Worm (Caenorhabditis elegans) whole organism, young adult: ENCODE measurements around the gene E02C12.6.

ENCODE experiments used
- B0019.2 ChIP-seq: fragments of 200-800 bp; sonication (Bioruptor generic); conservative IDR thresholded peaks from 2 replicates; pipeline ENCODE4 v1.3.6; 2022; ENCODE audit warnings: missing genetic modification reagents, missing genetic modification characterization, missing compliant biosample characterization
- B0035.1 ChIP-seq: sonication (generic microtip); optimal IDR thresholded peaks from 2 replicates; lab custom pipeline; 2016; ENCODE audit warnings: missing genetic modification characterization, mild to moderate bottlenecking, missing compliant biosample characterization, missing genotype, missing genetic modification reagents
- B0336.3 ChIP-seq: fragments of 200-800 bp; sonication (Bioruptor generic); IDR thresholded peaks from 2 replicates; pipeline ENCODE4 v1.3.6; 2022; ENCODE audit warnings: missing genetic modification characterization, missing compliant biosample characterization
- C06A6.2 ChIP-seq: fragments of 200-800 bp; sonication (Bioruptor generic); conservative IDR thresholded peaks from 2 replicates; pipeline ENCODE4 v1.3.6; 2022; ENCODE audit warnings: missing genetic modification characterization, missing compliant biosample characterization
- F33H1.4 ChIP-seq: fragments of 200-800 bp; sonication (Bioruptor generic); IDR thresholded peaks from 2 replicates; pipeline ENCODE4 v1.3.6; 2022; ENCODE audit warnings: missing genetic modification reagents, missing genetic modification characterization, missing compliant biosample characterization
- F39B2.1 ChIP-seq: fragments of 200-800 bp; sonication (Bioruptor generic); IDR thresholded peaks from 2 replicates; pipeline ENCODE4 v1.3.6; 2022; ENCODE audit warnings: missing genetic modification reagents, missing genetic modification characterization, missing compliant biosample characterization
- F49E8.2 ChIP-seq: sonication (generic microtip); optimal IDR thresholded peaks from 3 replicates; lab custom pipeline; 2017; ENCODE audit warnings: missing genetic modification characterization, mild to moderate bottlenecking, missing compliant biosample characterization, antibody characterized with exemption, moderate library complexity; ENCODE audit not compliant: insufficient read depth
- F57C9.4 ChIP-seq: sonication (generic microtip); optimal IDR thresholded peaks from 2 replicates; lab custom pipeline; 2017; ENCODE audit warnings: mild to moderate bottlenecking, missing genetic modification characterization, missing compliant biosample characterization
- K11D2.4 ChIP-seq: fragments of 200-800 bp; sonication (Bioruptor generic); IDR thresholded peaks from 2 replicates; pipeline ENCODE4 v1.3.6; 2022; ENCODE audit warnings: missing genetic modification reagents, missing genetic modification characterization, missing compliant biosample characterization
- T26A5.8 ChIP-seq: sonication (generic microtip); optimal IDR thresholded peaks from 2 replicates; lab custom pipeline; 2016; ENCODE audit warnings: missing genetic modification characterization, missing compliant biosample characterization
- Y53G8AR.9 ChIP-seq: fragments of 200-800 bp; sonication (Bioruptor generic); conservative IDR thresholded peaks from 2 replicates; pipeline ENCODE4 v1.3.6; 2022; ENCODE audit warnings: missing genetic modification reagents, missing genetic modification characterization, missing compliant biosample characterization
- Y67H2A.10 ChIP-seq: fragments of 200-800 bp; sonication (Bioruptor generic); conservative IDR thresholded peaks from 2 replicates; pipeline ENCODE4 v1.3.6; 2022; ENCODE audit warnings: missing genetic modification reagents, missing genetic modification characterization, missing compliant biosample characterization
- Y79H2A.3 ChIP-seq: fragments of 200-800 bp; sonication (Bioruptor generic); conservative IDR thresholded peaks from 2 replicates; pipeline ENCODE4 v1.3.6; 2022; ENCODE audit warnings: missing genetic modification reagents, missing genetic modification characterization, missing compliant biosample characterization
- Y95B8A.8 ChIP-seq: fragments of 200-800 bp; sonication (Bioruptor generic); IDR thresholded peaks from 2 replicates; pipeline ENCODE4 v1.3.6; 2022; ENCODE audit warnings: missing genetic modification reagents, missing genetic modification characterization, missing compliant biosample characterization
- ama-1 ChIP-seq, 3 experiments: fragments of 150-350 bp in 1 of 3; sonication (generic microtip) in 2 of 3; optimal IDR thresholded peaks; 2 replicates each; lab custom pipeline; 2014 to 2018; ENCODE audit warnings: missing biosample characterization in 2 of 3, missing genetic modification characterization in 2 of 3, missing genetic modification reagents in 2 of 3
- atf-7 ChIP-seq: sonication (generic microtip); optimal IDR thresholded peaks from 2 replicates; lab custom pipeline; 2017; ENCODE audit warnings: mild to moderate bottlenecking, missing genetic modification characterization, missing compliant biosample characterization
- attf-3 ChIP-seq: fragments of 200-800 bp; sonication (Bioruptor generic); conservative IDR thresholded peaks from 2 replicates; pipeline ENCODE4 v1.3.6; 2022; ENCODE audit warnings: missing genetic modification reagents, missing genetic modification characterization, missing compliant biosample characterization
- bed-1 ChIP-seq: fragments of 200-800 bp; sonication (Bioruptor generic); IDR thresholded peaks from 2 replicates; pipeline ENCODE4 v1.3.6; 2022; ENCODE audit warnings: missing genetic modification reagents, missing genetic modification characterization, missing compliant biosample characterization
- ceh-100 ChIP-seq: fragments of 200-800 bp; sonication (Bioruptor generic); IDR thresholded peaks from 2 replicates; pipeline ENCODE4 v1.3.6; 2022; ENCODE audit warnings: missing genetic modification reagents, missing genetic modification characterization, missing compliant biosample characterization
- ceh-27 ChIP-seq: fragments of 200-800 bp; sonication (Bioruptor generic); optimal IDR thresholded peaks from 2 replicates; lab custom pipeline; 2018; ENCODE audit warnings: mild to moderate bottlenecking, missing genetic modification characterization, moderate library complexity, missing compliant biosample characterization
- ceh-40 ChIP-seq: fragments of 200-800 bp; sonication (Bioruptor generic); IDR thresholded peaks from 2 replicates; pipeline ENCODE4 v1.3.6; 2022; ENCODE audit warnings: missing genetic modification characterization, missing compliant biosample characterization
- ceh-79 ChIP-seq: sonication (generic microtip); optimal IDR thresholded peaks from 2 replicates; lab custom pipeline; 2017; ENCODE audit warnings: mild to moderate bottlenecking, missing genetic modification characterization, missing compliant biosample characterization
- dpff-1 ChIP-seq: sonication (generic microtip); optimal IDR thresholded peaks from 2 replicates; lab custom pipeline; 2017; ENCODE audit warnings: mild to moderate bottlenecking, missing genetic modification characterization, missing compliant biosample characterization
- egl-18 ChIP-seq: fragments of 200-800 bp; sonication (Bioruptor generic); IDR thresholded peaks from 2 replicates; pipeline ENCODE4 v1.3.6; 2022; ENCODE audit warnings: missing genetic modification reagents, missing genetic modification characterization, missing compliant biosample characterization
- egl-44 ChIP-seq: fragments of 200-800 bp; sonication (Bioruptor generic); IDR thresholded peaks from 2 replicates; pipeline ENCODE4 v1.3.6; 2022; ENCODE audit warnings: missing genetic modification reagents, missing genetic modification characterization, missing compliant biosample characterization
- hmg-1.2 ChIP-seq: fragments of 200-800 bp; sonication (Bioruptor generic); IDR thresholded peaks from 2 replicates; pipeline ENCODE4 v1.3.6; 2022; ENCODE audit warnings: missing genetic modification reagents, missing genetic modification characterization, missing compliant biosample characterization
- hmg-20 ChIP-seq: fragments of 200-800 bp; sonication (Bioruptor generic); IDR thresholded peaks from 2 replicates; pipeline ENCODE4 v1.3.6; 2022; ENCODE audit warnings: missing genetic modification reagents, missing genetic modification characterization, missing compliant biosample characterization
- hsf-1 ChIP-seq: fragments of 200-800 bp; sonication (Bioruptor generic); IDR thresholded peaks from 2 replicates; pipeline ENCODE4 v1.3.6; 2022; ENCODE audit warnings: missing genetic modification reagents, missing genetic modification characterization, missing compliant biosample characterization
- let-607 ChIP-seq, 2 experiments: fragments of 200-800 bp in 1 of 2; sonication (Bioruptor generic) in 1 of 2; sonication (generic microtip) in 1 of 2; optimal IDR thresholded peaks; 2 replicates each; lab custom pipeline; 2016 to 2018; ENCODE audit warnings: mild to moderate bottlenecking in 2 of 2, missing compliant biosample characterization in 2 of 2, missing genetic modification characterization in 2 of 2, moderate library complexity in 2 of 2, missing genotype in 1 of 2
- lin-26 ChIP-seq: fragments of 200-800 bp; sonication (Bioruptor generic); IDR thresholded peaks from 2 replicates; pipeline ENCODE4 v1.3.6; 2022; ENCODE audit warnings: missing genetic modification reagents, missing genetic modification characterization, missing compliant biosample characterization
- lin-40 ChIP-seq: sonication (generic microtip); optimal IDR thresholded peaks from 2 replicates; lab custom pipeline; 2016; ENCODE audit warnings: missing genetic modification characterization, mild to moderate bottlenecking, missing compliant biosample characterization, missing genotype, missing genetic modification reagents
- madf-6 ChIP-seq: fragments of 200-800 bp; sonication (Bioruptor generic); IDR thresholded peaks from 2 replicates; pipeline ENCODE4 v1.3.6; 2022; ENCODE audit warnings: missing genetic modification reagents, missing genetic modification characterization, missing compliant biosample characterization
- mel-28 ChIP-seq: sonication (generic microtip); optimal IDR thresholded peaks from 2 replicates; lab custom pipeline; 2016; ENCODE audit warnings: borderline replicate concordance, mild to moderate bottlenecking, missing genetic modification characterization, missing compliant biosample characterization
- nfyb-1 ChIP-seq: fragments of 200-800 bp; sonication (Bioruptor generic); IDR thresholded peaks from 2 replicates; pipeline ENCODE4 v1.3.6; 2022; ENCODE audit warnings: missing genetic modification reagents, missing genetic modification characterization, missing compliant biosample characterization
- nhr-179 ChIP-seq: sonication (generic microtip); optimal IDR thresholded peaks from 2 replicates; lab custom pipeline; 2016; ENCODE audit warnings: mild to moderate bottlenecking, missing genetic modification characterization, missing compliant biosample characterization
- pbrm-1 ChIP-seq: fragments of 200-800 bp; sonication (Bioruptor generic); IDR thresholded peaks from 2 replicates; pipeline ENCODE4 v1.3.6; 2022; ENCODE audit warnings: missing genetic modification reagents, missing genetic modification characterization, missing compliant biosample characterization
- sdz-38 ChIP-seq: sonication (generic microtip); optimal IDR thresholded peaks from 2 replicates; lab custom pipeline; 2016; ENCODE audit warnings: missing genotype, missing genetic modification characterization, missing compliant biosample characterization
- sea-2 ChIP-seq: fragments of 200-800 bp; sonication (Bioruptor generic); IDR thresholded peaks from 2 replicates; pipeline ENCODE4 v1.3.6; 2022; ENCODE audit warnings: missing genetic modification characterization, missing compliant biosample characterization
- snpc-1.3 ChIP-seq: sonication (generic microtip); optimal IDR thresholded peaks from 2 replicates; lab custom pipeline; 2017; ENCODE audit warnings: missing genetic modification characterization, mild to moderate bottlenecking, missing compliant biosample characterization, antibody characterized with exemption, moderate library complexity, missing genotype, missing genetic modification reagents; ENCODE audit not compliant: insufficient read depth
- snpc-3.4 ChIP-seq: sonication (generic microtip); optimal IDR thresholded peaks from 2 replicates; lab custom pipeline; 2017; ENCODE audit warnings: missing genetic modification characterization, mild to moderate bottlenecking, missing compliant biosample characterization, antibody characterized with exemption, moderate library complexity, missing genotype, missing genetic modification reagents
- tbx-9 ChIP-seq: sonication (generic microtip); optimal IDR thresholded peaks from 2 replicates; lab custom pipeline; 2016; ENCODE audit warnings: borderline replicate concordance, missing genetic modification characterization, inconsistent platforms, missing compliant biosample characterization
- tlf-1 ChIP-seq: fragments of 200-800 bp; sonication (Bioruptor generic); optimal IDR thresholded peaks from 2 replicates; lab custom pipeline; 2018; ENCODE audit warnings: mild to moderate bottlenecking, missing genetic modification characterization, missing compliant biosample characterization
- ztf-22 ChIP-seq: fragments of 200-800 bp; sonication (Bioruptor generic); optimal IDR thresholded peaks from 2 replicates; lab custom pipeline; 2018; ENCODE audit warnings: mild to moderate bottlenecking, missing genetic modification characterization, moderate library complexity, missing compliant biosample characterization
- ztf-25 ChIP-seq: fragments of 200-800 bp; sonication (Bioruptor generic); IDR thresholded peaks from 2 replicates; pipeline ENCODE4 v1.3.6; 2022; ENCODE audit warnings: missing genetic modification reagents, missing genetic modification characterization, missing compliant biosample characterization
- ztf-26 ChIP-seq: sonication (generic microtip); optimal IDR thresholded peaks from 2 replicates; lab custom pipeline; 2017; ENCODE audit warnings: missing genetic modification characterization, missing compliant biosample characterization

The E02C12.6 gene

ce11 chrV:9341814-9342213 is 29.1 kb downstream of the E02C12.6 start (continued):
- peak; percentile 74; the same call in 1 of the 2 replicates for TF ChIP-seq egl-18 (GFP tag; lab: Robert Waterston, UW)
- 0 out of 2 replicates have a peak, but pooled peaks have one; percentile 83 for TF ChIP-seq bed-1 (GFP tag; lab: Robert Waterston, UW)
- peak; percentile 68 for TF ChIP-seq egl-44
- peak; percentile 71; the same call in 1 of the 2 replicates for TF ChIP-seq ceh-40 (GFP tag; lab: Robert Waterston, UW)
- peak; percentile 55; the same call in 1 of the 2 replicates for TF ChIP-seq hmg-20
- peak; percentile 62; the same call in 1 of the 2 replicates for TF ChIP-seq attf-3 (GFP tag; lab: Robert Waterston, UW)
- peak; percentile 98 for TF ChIP-seq Y53G8AR.9 (GFP tag; lab: Robert Waterston, UW)
- TF ChIP-seq C06A6.2 (GFP tag; lab: Robert Waterston, UW): peak; percentile 90

- TF ChIP-seq egl-44 (peak; percentile 72; the same call in 1 of the 2 replicates), dpff-1 (tag; lab: Kevin White, UChicago) (no peak), ceh-79 (tag; lab: Kevin White, UChicago) (peak; percentile 52), hmg-1.2 (GFP tag; lab: Robert Waterston, UW) (peak; percentile 62), B0336.3 (GFP tag; lab: Robert Waterston, UW) (peak; percentile 52), ceh-100 (GFP tag; lab: Robert Waterston, UW) (peak; percentile 72), mel-28 (tag; lab: Kevin White, UChicago) (peak; percentile 21), snpc-3.4 (no peak), Y67H2A.10 (0 out of 2 replicates have a peak, but pooled peaks have one; percentile 24), B0035.1 (tag; lab: Kevin White, UChicago) (no peak), sdz-38 (no peak), let-607 (tag; optimal IDR thresholded peaks at IDR 0.05; lab: Kevin White, UChicago) (no peak), K11D2.4 (GFP tag; lab: Robert Waterston, UW) (peak; percentile 87), T26A5.8 (tag; lab: Kevin White, UChicago) (no peak), sea-2 (peak; percentile 65; the same call in 1 of the 2 replicates), nhr-179 (tag; lab: Kevin White, UChicago) (no peak), ztf-22 (GFP tag; lab: Kevin White, UChicago) (no peak), lin-26 (peak; percentile 45), hmg-20 (0 out of 2 replicates have a peak, but pooled peaks have one; percentile 54), F33H1.4 (GFP tag; lab: Robert Waterston, UW) (no peak), madf-6 (peak; percentile 61), ceh-27 (GFP tag; lab: Kevin White, UChicago) (no peak), F39B2.1 (GFP tag; lab: Robert Waterston, UW) (peak; percentile 50; the same call in 1 of the 2 replicates), ztf-26 (no peak), atf-7 (peak; percentile 16), pbrm-1 (peak; percentile 80), ceh-40 (GFP tag; lab: Robert Waterston, UW) (peak; percentile 75), nfyb-1 (GFP tag; lab: Robert Waterston, UW) (peak; percentile 86), ama-1 (optimal IDR thresholded peaks at IDR 0.05; lab: Kevin White, UChicago) (no peak), ama-1 (GFP tag; optimal IDR thresholded peaks at IDR 0.05; lab: Kevin White, UChicago) (no peak), tbx-9 (tag; lab: Kevin White, UChicago) (no peak), Y79H2A.3 (GFP tag; lab: Robert Waterston, UW) (peak; percentile 92), tlf-1 (GFP tag; lab: Kevin White, UChicago) (peak; percentile 47), snpc-1.3 (tag; lab: Kevin White, UChicago) (no peak), F49E8.2 (peak; percentile 37), lin-40 (tag; lab: Kevin White, UChicago) (no peak), hsf-1 (GFP tag; lab: Robert Waterston, UW) (peak; percentile 59; the same call in 1 of the 2 replicates), ztf-25 (GFP tag; lab: Robert Waterston, UW) (peak; percentile 70; the same call in 1 of the 2 replicates), Y95B8A.8 (peak; percentile 88), F57C9.4 (tag; lab: Kevin White, UChicago) (no peak), B0019.2 (peak; percentile 32; the same call in 1 of the 2 replicates)
Observed at ce11 chrV:9340318-9340717, 30.6 kb downstream of the E02C12.6 start.
